Fruit fly (Drosophila melanogaster): Measurements from ENCODE around the gene CG17300.

The CG17300 gene

dm6 chr3L:13066220-13066619 is 20.9 kb downstream of the CG17300 start:
- TF ChIP-seq CG9948 (tag; optimal IDR thresholded peaks at IDR 0.05) (peak; percentile 50), CG8159 (tag; optimal IDR thresholded peaks at IDR 0.05) (peak; percentile 52), CG14655 (GFP tag; optimal IDR thresholded peaks at IDR 0.05) (peak; percentile 31), Ets98B (GFP tag; IDR thresholded peaks at IDR 0.05) (no peak), CG17806 (tag; optimal IDR thresholded peaks at IDR 0.05) (peak; percentile 44), Pif1A (GFP tag; optimal IDR thresholded peaks at IDR 0.05) (peak; percentile 28), EcR (GFP tag; optimal IDR thresholded peaks at IDR 0.05) (no peak), CG15710 (tag; optimal IDR thresholded peaks at IDR 0.05) (peak; percentile 31), CG34367 (tag; optimal IDR thresholded peaks at IDR 0.05) (peak; percentile 27), CG8301 (tag; optimal IDR thresholded peaks at IDR 0.05) (peak; percentile 40)

- TF ChIP-seq CG12605 (GFP tag; IDR thresholded peaks at IDR 0.05) (no peak), fd96Ca (GFP tag; IDR thresholded peaks at IDR 0.05) (no peak), Pif1B (GFP tag; optimal IDR thresholded peaks at IDR 0.05) (no peak)
These were observed 21.5 kb downstream of the CG17300 start for dm6 chr3L:13065619-13066018.

dm6 chr3L:13064935-13065334 is 22.2 kb downstream of the CG17300 start:
- TF ChIP-seq CG4496 (GFP tag; IDR thresholded peaks at IDR 0.05) (no peak), Snoo (tag; optimal IDR thresholded peaks at IDR 0.05) (no peak), rn (GFP tag; IDR thresholded peaks at IDR 0.05) (no peak), CG8159 (tag; optimal IDR thresholded peaks at IDR 0.05) (no peak), fd96Ca (GFP tag; IDR thresholded peaks at IDR 0.05) (no peak), Pif1B (GFP tag; optimal IDR thresholded peaks at IDR 0.05) (no peak), CG32121 (GFP tag; IDR thresholded peaks at IDR 0.05) (no peak), CG17806 (tag; optimal IDR thresholded peaks at IDR 0.05) (no peak), CG8301 (tag; optimal IDR thresholded peaks at IDR 0.05) (no peak), CG14655 (GFP tag; optimal IDR thresholded peaks at IDR 0.05) (no peak), Ets98B (GFP tag; IDR thresholded peaks at IDR 0.05) (no peak), gl (tag; optimal IDR thresholded peaks at IDR 0.05) (no peak), CG13204 (GFP tag; optimal IDR thresholded peaks at IDR 0.05) (no peak)

- TF ChIP-seq CG14655 (GFP tag; optimal IDR thresholded peaks at IDR 0.05) (no peak), CG4496 (GFP tag; IDR thresholded peaks at IDR 0.05) (no peak), gl (tag; optimal IDR thresholded peaks at IDR 0.05) (no peak), CG15710 (tag; optimal IDR thresholded peaks at IDR 0.05) (no peak), rn (GFP tag; IDR thresholded peaks at IDR 0.05) (no peak), CG17806 (tag; optimal IDR thresholded peaks at IDR 0.05) (no peak), CG12605 (GFP tag; IDR thresholded peaks at IDR 0.05) (no peak), EcR (GFP tag; optimal IDR thresholded peaks at IDR 0.05) (no peak)
These were observed 22.7 kb downstream of the CG17300 start for dm6 chr3L:13064346-13064745.

- TF ChIP-seq Ets98B (GFP tag; IDR thresholded peaks at IDR 0.05) (no peak), rn (GFP tag; IDR thresholded peaks at IDR 0.05) (no peak), CG4496 (GFP tag; IDR thresholded peaks at IDR 0.05) (no peak), CG14655 (GFP tag; optimal IDR thresholded peaks at IDR 0.05) (no peak), Snoo (tag; optimal IDR thresholded peaks at IDR 0.05) (no peak), CG34367 (tag; optimal IDR thresholded peaks at IDR 0.05) (no peak), CG15710 (tag; optimal IDR thresholded peaks at IDR 0.05) (no peak), Pif1A (GFP tag; optimal IDR thresholded peaks at IDR 0.05) (no peak), D1 (tag; optimal IDR thresholded peaks at IDR 0.05) (no peak), CG10348 (GFP tag; IDR thresholded peaks at IDR 0.05) (no peak), CG9948 (tag; optimal IDR thresholded peaks at IDR 0.05) (no peak), gl (tag; optimal IDR thresholded peaks at IDR 0.05) (no peak), CG13204 (GFP tag; optimal IDR thresholded peaks at IDR 0.05) (no peak), CG12605 (GFP tag; IDR thresholded peaks at IDR 0.05) (no peak), CG8159 (tag; optimal IDR thresholded peaks at IDR 0.05) (no peak), fd96Ca (GFP tag; IDR thresholded peaks at IDR 0.05) (no peak)
These were observed 24.3 kb downstream of the CG17300 start, which contains the start of gene CG34429 for dm6 chr3L:13062746-13063145. Gene CG34429, plus strand, starts transcription at chr3L:13063046.

- TF ChIP-seq fd96Ca (GFP tag; IDR thresholded peaks at IDR 0.05) (no peak), D1 (tag; optimal IDR thresholded peaks at IDR 0.05) (no peak), Snoo (tag; optimal IDR thresholded peaks at IDR 0.05) (no peak), rn (GFP tag; IDR thresholded peaks at IDR 0.05) (no peak)
These were observed 25.7 kb downstream of the CG17300 start, which contains the start of the genes CG14115 and CG34428 for dm6 chr3L:13061322-13061809. Gene CG14115, minus strand, starts transcription at chr3L:13061422. Gene CG34428, plus strand, starts transcription at chr3L:13061759.

- TF ChIP-seq CG8301 (tag; optimal IDR thresholded peaks at IDR 0.05) (no peak), Ets98B (GFP tag; IDR thresholded peaks at IDR 0.05) (no peak), CG14655 (GFP tag; optimal IDR thresholded peaks at IDR 0.05) (no peak), CG15710 (tag; optimal IDR thresholded peaks at IDR 0.05) (no peak), rn (GFP tag; IDR thresholded peaks at IDR 0.05) (no peak), CG13204 (GFP tag; optimal IDR thresholded peaks at IDR 0.05) (no peak), CG4496 (GFP tag; IDR thresholded peaks at IDR 0.05) (no peak), CG17806 (tag; optimal IDR thresholded peaks at IDR 0.05) (no peak), Pif1B (GFP tag; optimal IDR thresholded peaks at IDR 0.05) (no peak), Pif1A (GFP tag; optimal IDR thresholded peaks at IDR 0.05) (no peak), gl (tag; optimal IDR thresholded peaks at IDR 0.05) (no peak), Snoo (tag; optimal IDR thresholded peaks at IDR 0.05) (no peak), CG8159 (tag; optimal IDR thresholded peaks at IDR 0.05) (no peak), CG12605 (GFP tag; IDR thresholded peaks at IDR 0.05) (no peak), CG34367 (tag; optimal IDR thresholded peaks at IDR 0.05) (no peak), CG10348 (GFP tag; IDR thresholded peaks at IDR 0.05) (no peak), CG32121 (GFP tag; IDR thresholded peaks at IDR 0.05) (no peak), CG9948 (tag; optimal IDR thresholded peaks at IDR 0.05) (no peak), fd96Ca (GFP tag; IDR thresholded peaks at IDR 0.05) (no peak)
These were observed 28.7 kb downstream of the CG17300 start for dm6 chr3L:13058429-13058828.

All from whole organism, pupa.